Worm (Caenorhabditis elegans) whole organism, late embryonic: ENCODE results near the gene ttr-5.
A peak's percentile ranks its signal among the peaks of the same experiment; 100 is the strongest.

ENCODE experiments used
- C38D4.7 ChIP-seq: fragments of 200-800 bp; sonication (Bioruptor generic); optimal IDR thresholded peaks from 2 replicates; lab custom pipeline; 2018; ENCODE audit warnings: mild to moderate bottlenecking, missing genetic modification characterization, moderate library complexity, missing compliant biosample characterization
- K09A11.1 ChIP-seq: sonication (generic microtip); optimal IDR thresholded peaks from 2 replicates; lab custom pipeline; 2017; ENCODE audit warnings: antibody characterized with exemption, mild to moderate bottlenecking, missing genetic modification characterization, missing compliant biosample characterization; ENCODE audit not compliant: insufficient read depth
- T23F11.4 ChIP-seq: fragments of 200-800 bp; sonication (Bioruptor generic); optimal IDR thresholded peaks from 2 replicates; lab custom pipeline; 2018; ENCODE audit warnings: mild to moderate bottlenecking, missing genetic modification characterization, missing compliant biosample characterization
- ceh-18 ChIP-seq: sonication (generic microtip); optimal IDR thresholded peaks from 2 replicates; lab custom pipeline; 2016; ENCODE audit warnings: missing genetic modification characterization, missing compliant biosample characterization
- ceh-22 ChIP-seq: sonication (generic microtip); optimal IDR thresholded peaks from 2 replicates; lab custom pipeline; 2017; ENCODE audit warnings: missing biosample characterization, missing genetic modification characterization
- ceh-24 ChIP-seq: sonication (generic microtip); optimal IDR thresholded peaks from 2 replicates; lab custom pipeline; 2016; ENCODE audit warnings: mild to moderate bottlenecking, missing genetic modification characterization, missing compliant biosample characterization
- ceh-30 ChIP-seq: fragments of 150-350 bp; optimal IDR thresholded peaks from 2 replicates; lab custom pipeline; 2014; ENCODE audit warnings: missing biosample characterization, missing genetic modification characterization
- ceh-34 ChIP-seq: sonication (generic microtip); optimal IDR thresholded peaks from 2 replicates; lab custom pipeline; 2016; ENCODE audit warnings: mild to moderate bottlenecking, missing genetic modification characterization, missing compliant biosample characterization
- ceh-45 ChIP-seq: fragments of 200-800 bp; sonication (Bioruptor generic); IDR thresholded peaks from 2 replicates; pipeline ENCODE4 v1.3.6; 2022; ENCODE audit warnings: missing genetic modification reagents, missing genetic modification characterization, missing compliant biosample characterization
- ceh-6 ChIP-seq: fragments of 200-800 bp; sonication (Bioruptor generic); optimal IDR thresholded peaks from 2 replicates; lab custom pipeline; 2018; ENCODE audit warnings: mild to moderate bottlenecking, missing genetic modification characterization, missing compliant biosample characterization
- dmd-4 ChIP-seq: sonication (generic microtip); optimal IDR thresholded peaks from 2 replicates; lab custom pipeline; 2016; ENCODE audit warnings: borderline replicate concordance, missing genetic modification characterization, missing compliant biosample characterization
- elt-2 ChIP-seq: sonication (generic microtip); optimal IDR thresholded peaks from 2 replicates; lab custom pipeline; 2016; ENCODE audit warnings: missing genetic modification reagents, missing genetic modification characterization, missing compliant biosample characterization
- elt-4 ChIP-seq: sonication (generic microtip); optimal IDR thresholded peaks from 2 replicates; lab custom pipeline; 2016; ENCODE audit warnings: missing genetic modification characterization, missing compliant biosample characterization
- ets-4 ChIP-seq: sonication (generic microtip); optimal IDR thresholded peaks from 2 replicates; lab custom pipeline; 2016; ENCODE audit warnings: missing genetic modification characterization, missing compliant biosample characterization
- eyg-1 ChIP-seq: sonication (generic microtip); optimal IDR thresholded peaks from 2 replicates; lab custom pipeline; 2016; ENCODE audit warnings: missing genotype, missing genetic modification characterization, missing compliant biosample characterization
- fkh-10 ChIP-seq: fragments of 150-350 bp; optimal IDR thresholded peaks from 2 replicates; lab custom pipeline; 2014; ENCODE audit warnings: missing biosample characterization, missing genetic modification reagents, missing genetic modification characterization
- fkh-6 ChIP-seq: sonication (generic microtip); optimal IDR thresholded peaks from 2 replicates; lab custom pipeline; 2016; ENCODE audit warnings: missing genetic modification characterization, missing compliant biosample characterization
- hlh-13 ChIP-seq: fragments of 200-800 bp; sonication (Bioruptor generic); optimal IDR thresholded peaks from 2 replicates; lab custom pipeline; 2018; ENCODE audit warnings: mild to moderate bottlenecking, missing genetic modification characterization, missing compliant biosample characterization
- hlh-30 ChIP-seq: sonication (generic microtip); optimal IDR thresholded peaks from 2 replicates; lab custom pipeline; 2017; ENCODE audit warnings: antibody characterized with exemption, missing genetic modification characterization, missing compliant biosample characterization; ENCODE audit not compliant: insufficient read depth
- hlh-6 ChIP-seq: sonication (generic microtip); optimal IDR thresholded peaks from 2 replicates; lab custom pipeline; 2016; ENCODE audit warnings: missing genotype, missing genetic modification characterization, missing compliant biosample characterization
- hlh-8 ChIP-seq: sonication (generic microtip); optimal IDR thresholded peaks from 2 replicates; lab custom pipeline; 2016; ENCODE audit warnings: missing genotype, missing genetic modification characterization, missing compliant biosample characterization
- lim-6 ChIP-seq: sonication (generic microtip); optimal IDR thresholded peaks from 2 replicates; lab custom pipeline; 2016; ENCODE audit warnings: missing genetic modification characterization, missing compliant biosample characterization
- lin-11 ChIP-seq: fragments of 200-800 bp; sonication (Bioruptor generic); optimal IDR thresholded peaks from 2 replicates; lab custom pipeline; 2018; ENCODE audit warnings: mild to moderate bottlenecking, missing genetic modification characterization, missing compliant biosample characterization
- mec-3 ChIP-seq: sonication (generic microtip); optimal IDR thresholded peaks from 2 replicates; lab custom pipeline; 2016; ENCODE audit warnings: borderline replicate concordance, missing genetic modification characterization, missing compliant biosample characterization
- nfya-1 ChIP-seq: sonication (generic microtip); optimal IDR thresholded peaks from 2 replicates; lab custom pipeline; 2017; ENCODE audit warnings: missing genetic modification characterization, mild to moderate bottlenecking, missing compliant biosample characterization, antibody characterized with exemption, moderate library complexity
- nhr-11 ChIP-seq: fragments of 150-350 bp; optimal IDR thresholded peaks from 2 replicates; lab custom pipeline; 2014; ENCODE audit warnings: missing biosample characterization, missing genetic modification characterization
- nhr-232 ChIP-seq: sonication (generic microtip); optimal IDR thresholded peaks from 2 replicates; lab custom pipeline; 2016; ENCODE audit warnings: missing genetic modification characterization, missing compliant biosample characterization
- npax-4 ChIP-seq: sonication (generic microtip); optimal IDR thresholded peaks from 2 replicates; lab custom pipeline; 2016; ENCODE audit warnings: missing genetic modification characterization, missing compliant biosample characterization
- pax-1 ChIP-seq: fragments of 150-350 bp; optimal IDR thresholded peaks from 2 replicates; lab custom pipeline; 2014; ENCODE audit warnings: missing biosample characterization, missing genetic modification characterization
- pha-2 ChIP-seq: sonication (generic microtip); optimal IDR thresholded peaks from 2 replicates; lab custom pipeline; 2017; ENCODE audit warnings: mild to moderate bottlenecking, missing genetic modification characterization, missing compliant biosample characterization
- pha-4 ChIP-seq: fragments of 150-350 bp; optimal IDR thresholded peaks from 2 replicates; lab custom pipeline; 2018; ENCODE audit warnings: missing biosample characterization, missing genetic modification reagents, missing genetic modification characterization
- pqm-1 ChIP-seq: sonication (generic microtip); optimal IDR thresholded peaks from 2 replicates; lab custom pipeline; 2016; ENCODE audit warnings: missing genetic modification characterization, missing compliant biosample characterization
- pros-1 ChIP-seq: fragments of 150-350 bp; optimal IDR thresholded peaks from 2 replicates; lab custom pipeline; 2014; ENCODE audit warnings: missing biosample characterization, missing genetic modification reagents, missing genetic modification characterization
- sox-4 ChIP-seq: sonication (generic microtip); optimal IDR thresholded peaks from 2 replicates; lab custom pipeline; 2017; ENCODE audit warnings: mild to moderate bottlenecking, missing genetic modification characterization, inconsistent platforms, missing compliant biosample characterization
- tbx-2 ChIP-seq: sonication (generic microtip); optimal IDR thresholded peaks from 2 replicates; lab custom pipeline; 2016; ENCODE audit warnings: missing genetic modification characterization, missing compliant biosample characterization
- ttx-3 ChIP-seq: sonication (generic microtip); optimal IDR thresholded peaks from 2 replicates; lab custom pipeline; 2016; ENCODE audit warnings: missing genetic modification reagents, missing genetic modification characterization, missing compliant biosample characterization
- unc-55 ChIP-seq: sonication (generic microtip); optimal IDR thresholded peaks from 2 replicates; lab custom pipeline; 2017; ENCODE audit warnings: missing biosample characterization, missing genetic modification reagents, missing genetic modification characterization
- unc-86 ChIP-seq: sonication (generic microtip); optimal IDR thresholded peaks from 2 replicates; lab custom pipeline; 2016; ENCODE audit warnings: missing genetic modification characterization, missing compliant biosample characterization
- ztf-16 ChIP-seq: sonication (generic microtip); optimal IDR thresholded peaks from 2 replicates; lab custom pipeline; 2017; ENCODE audit warnings: missing genetic modification characterization, missing compliant biosample characterization

ttr-5 gene

ce11 chrIII:9327910-9328309, 2.2 kb upstream of the ttr-5 start (continued):
- no peak for TF ChIP-seq elt-4 (tag; lab: Kevin White, UChicago)
- TF ChIP-seq ceh-34 (tag; lab: Kevin White, UChicago): no peak

ce11 chrIII:9328732-9329131, 1.4 kb upstream of the ttr-5 start:
- no peak for TF ChIP-seq dmd-4 (tag; lab: Kevin White, UChicago)
- peak; percentile 23 for TF ChIP-seq ceh-18 (tag; lab: Kevin White, UChicago)
- TF ChIP-seq ceh-6: no peak
- TF ChIP-seq pqm-1 (tag; lab: Kevin White, UChicago): no peak
- peak; percentile 96 for TF ChIP-seq unc-55 (GFP tag; lab: Kevin White, UChicago)
- no peak for TF ChIP-seq unc-86 (tag; lab: Kevin White, UChicago)
- TF ChIP-seq npax-4 (tag; lab: Kevin White, UChicago): no peak
- no peak for TF ChIP-seq mec-3
- TF ChIP-seq nhr-232 (tag; lab: Kevin White, UChicago): no peak
- TF ChIP-seq elt-2 (tag; lab: Kevin White, UChicago): no peak

ce11 chrIII:9329266-9329665, 850 bp upstream of the ttr-5 start, which contains the start of gene C40H1.3:
C40H1.3 (minus strand) TSS chrIII:9329366.
- TF ChIP-seq pha-4: no peak

ce11 chrIII:9331084-9331564, 1.0 kb downstream of the ttr-5 start, which contains the start of gene ufc-1:
ufc-1 (plus strand) TSS chrIII:9331514.
- no peak for TF ChIP-seq nhr-11
- TF ChIP-seq ets-4 (tag; lab: Kevin White, UChicago): no peak
- TF ChIP-seq mec-3: no peak
- no peak for TF ChIP-seq ceh-6
- TF ChIP-seq eyg-1 (tag; lab: Kevin White, UChicago): no peak
- no peak for TF ChIP-seq C38D4.7 (GFP tag; lab: Kevin White, UChicago)
- no peak for TF ChIP-seq hlh-6 (tag; lab: Kevin White, UChicago)
- TF ChIP-seq hlh-30 (tag; lab: Kevin White, UChicago): no peak
- TF ChIP-seq lin-11: no peak
- TF ChIP-seq pha-2 (tag; lab: Kevin White, UChicago): no peak
- no peak for TF ChIP-seq hlh-13 (GFP tag; lab: Kevin White, UChicago)
- no peak for TF ChIP-seq pax-1
- no peak for TF ChIP-seq ttx-3

- TF ChIP-seq ceh-30 (no peak), nhr-232 (tag; lab: Kevin White, UChicago) (no peak), hlh-8 (no peak), fkh-6 (tag; lab: Kevin White, UChicago) (no peak)
Measured at ce11 chrIII:9334174-9334573, 4.1 kb downstream of the ttr-5 start, which contains the start of gene elo-4. elo-4 (minus strand) TSS chrIII:9334274.

- no peak for TF ChIP-seq fkh-10 (GFP tag; lab: Kevin White, UChicago)
Measured at ce11 chrIII:9335076-9335475, 5.0 kb downstream of the ttr-5 start.

ce11 chrIII:9336807-9337206, 6.7 kb downstream of the ttr-5 start:
- TF ChIP-seq mec-3: no peak
- TF ChIP-seq ceh-34 (tag; lab: Kevin White, UChicago): no peak
- TF ChIP-seq ceh-24 (tag; lab: Kevin White, UChicago): no peak

- TF ChIP-seq K09A11.1 (no peak), nfya-1 (tag; lab: Kevin White, UChicago) (no peak), ceh-45 (GFP tag; lab: Robert Waterston, UW) (no peak), hlh-8 (no peak), fkh-10 (GFP tag; lab: Kevin White, UChicago) (no peak), ets-4 (tag; lab: Kevin White, UChicago) (no peak), lim-6 (tag; lab: Kevin White, UChicago) (no peak), ceh-22 (tag; lab: Kevin White, UChicago) (no peak), nhr-11 (no peak), tbx-2 (tag; lab: Kevin White, UChicago) (no peak), unc-55 (GFP tag; lab: Kevin White, UChicago) (no peak), elt-4 (tag; lab: Kevin White, UChicago) (no peak), sox-4 (tag; lab: Kevin White, UChicago) (no peak), pros-1 (no peak), npax-4 (tag; lab: Kevin White, UChicago) (no peak), T23F11.4 (GFP tag; lab: Kevin White, UChicago) (no peak), ztf-16 (tag; lab: Kevin White, UChicago) (no peak)
Measured at ce11 chrIII:9337968-9338367, 7.9 kb downstream of the ttr-5 start.
